Worm (Caenorhabditis elegans) whole organism, early embryonic: ENCODE measurements around the gene R08F11.4.

Source experiments
- ama-1 ChIP-seq: fragments of 150-350 bp; optimal IDR thresholded peaks from 2 replicates; lab custom pipeline; 2014
- tra-4 ChIP-seq: sonication (generic microtip); optimal IDR thresholded peaks from 2 replicates; lab custom pipeline; 2017; ENCODE audit warnings: missing genetic modification characterization, missing compliant biosample characterization

DNA sequence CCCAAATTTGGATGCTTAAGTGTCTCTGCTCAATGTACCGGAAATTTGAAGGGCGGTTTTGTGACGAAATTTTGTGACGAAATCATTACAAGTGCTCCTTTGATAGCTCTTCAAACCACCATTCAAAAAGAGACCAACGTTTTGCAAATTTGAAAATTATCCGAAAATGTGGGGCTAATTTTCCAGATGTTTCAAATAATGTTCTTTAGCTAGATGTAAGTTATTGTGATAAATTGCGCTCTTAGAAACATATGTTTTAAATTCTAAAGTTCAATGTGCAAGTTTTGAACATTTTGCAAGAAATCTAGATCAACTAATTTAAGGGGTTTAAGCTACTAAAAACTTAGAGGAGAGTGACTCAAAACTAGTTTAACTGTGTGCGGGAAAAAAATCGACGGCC is 15.5 kb upstream of the R08F11.4 start:
- TF ChIP-seq ama-1 (lab: Kevin White, UChicago) (no peak), tra-4 (tag; lab: Kevin White, UChicago) (no peak)
